Worm (Caenorhabditis elegans): Measurements from ENCODE around the gene ZK105.1.

ZK105.1 gene

ce11 chrV:7728003-7728678 is 14.3 kb downstream of the ZK105.1 start (continued):
- peak; percentile 19 for TF ChIP-seq T23F11.4 (GFP tag; optimal IDR thresholded peaks at IDR 0.05)
- no peak for TF ChIP-seq odd-2 (tag; optimal IDR thresholded peaks at IDR 0.05)
- TF ChIP-seq mec-3 (tag; optimal IDR thresholded peaks at IDR 0.05; ENCODE audit: borderline replicate concordance), result no peak
- peak; percentile 82 for TF ChIP-seq nfya-1 (tag; optimal IDR thresholded peaks at IDR 0.05)
- TF ChIP-seq K09A11.1 (tag; optimal IDR thresholded peaks at IDR 0.05; ENCODE audit: insufficient read depth), result no peak
- no peak for TF ChIP-seq sox-2 (GFP tag; IDR thresholded peaks at IDR 0.05)
- peak; percentile 53 for TF ChIP-seq rnt-1 (tag; optimal IDR thresholded peaks at IDR 0.05)
- TF ChIP-seq ceh-31 (tag; optimal IDR thresholded peaks at IDR 0.05), result peak; percentile 77
- peak; percentile 63 for TF ChIP-seq ceh-48 (tag; optimal IDR thresholded peaks at IDR 0.05)
- TF ChIP-seq unc-86 (tag; optimal IDR thresholded peaks at IDR 0.05), result no peak
- no peak for TF ChIP-seq Y22D7AL.16 (tag; optimal IDR thresholded peaks at IDR 0.05)
- TF ChIP-seq lin-11 (tag; optimal IDR thresholded peaks at IDR 0.05), result no peak
- peak; percentile 0 for TF ChIP-seq ceh-2 (tag; optimal IDR thresholded peaks at IDR 0.05)
- TF ChIP-seq dve-1 (tag; optimal IDR thresholded peaks at IDR 0.05), result peak; percentile 32
- TF ChIP-seq C38D4.7 (GFP tag; optimal IDR thresholded peaks at IDR 0.05), result no peak
- TF ChIP-seq eyg-1 (tag; optimal IDR thresholded peaks at IDR 0.05), result no peak

ce11 chrV:7728679-7729027 is 14.9 kb downstream of the ZK105.1 start, which contains the start of gene Y97E10C.1:
TSS of gene Y97E10C.1 (plus strand) at chrV:7728879.
- TF ChIP-seq ceh-14 (tag; optimal IDR thresholded peaks at IDR 0.05), result no peak
- no peak for TF ChIP-seq K09A11.1 (tag; optimal IDR thresholded peaks at IDR 0.05; ENCODE audit: insufficient read depth)
- no peak for TF ChIP-seq ceh-48 (tag; optimal IDR thresholded peaks at IDR 0.05)
- TF ChIP-seq pag-3 (tag; optimal IDR thresholded peaks at IDR 0.05; ENCODE audit: borderline replicate concordance), result no peak
- TF ChIP-seq C08G9.2 (tag; optimal IDR thresholded peaks at IDR 0.05), result no peak

ce11 chrV:7730488-7730887 is 16.7 kb downstream of the ZK105.1 start:
- TF ChIP-seq elt-2 (tag; optimal IDR thresholded peaks at IDR 0.05), result peak; percentile 5
- TF ChIP-seq unc-42 (tag; optimal IDR thresholded peaks at IDR 0.05), result no peak
- no peak for TF ChIP-seq elt-4 (tag; optimal IDR thresholded peaks at IDR 0.05)
- peak; percentile 3 for TF ChIP-seq nfya-1 (tag; optimal IDR thresholded peaks at IDR 0.05)
- TF ChIP-seq ceh-30 (tag; optimal IDR thresholded peaks at IDR 0.05), result no peak
- TF ChIP-seq F13H6.1 (tag; optimal IDR thresholded peaks at IDR 0.05), result no peak
- no peak for TF ChIP-seq C38D4.7 (GFP tag; optimal IDR thresholded peaks at IDR 0.05)
- TF ChIP-seq unc-55 (GFP tag; optimal IDR thresholded peaks at IDR 0.05), result no peak
- TF ChIP-seq K02D7.2 (tag; optimal IDR thresholded peaks at IDR 0.05), result peak; percentile 7
- no peak for TF ChIP-seq ref-2 (tag; optimal IDR thresholded peaks at IDR 0.05)
- TF ChIP-seq syd-9 (tag; optimal IDR thresholded peaks at IDR 0.05), result no peak
- TF ChIP-seq lin-11 (tag; optimal IDR thresholded peaks at IDR 0.05), result no peak
- no peak for TF ChIP-seq sdc-2 (tag; optimal IDR thresholded peaks at IDR 0.05)
- no peak for TF ChIP-seq sox-4 (tag; optimal IDR thresholded peaks at IDR 0.05)
- no peak for TF ChIP-seq fkh-10 (GFP tag; optimal IDR thresholded peaks at IDR 0.05)
- no peak for TF ChIP-seq pha-2 (tag; optimal IDR thresholded peaks at IDR 0.05)
- TF ChIP-seq dve-1 (tag; optimal IDR thresholded peaks at IDR 0.05), result peak; percentile 15
- TF ChIP-seq fax-1 (tag; optimal IDR thresholded peaks at IDR 0.05), result no peak
- no peak for TF ChIP-seq fkh-6 (tag; optimal IDR thresholded peaks at IDR 0.05)
- TF ChIP-seq mec-3 (tag; optimal IDR thresholded peaks at IDR 0.05; ENCODE audit: borderline replicate concordance), result no peak
- no peak for TF ChIP-seq ztf-16 (tag; optimal IDR thresholded peaks at IDR 0.05)
- no peak for TF ChIP-seq pha-4 (tag; optimal IDR thresholded peaks at IDR 0.05)
- no peak for TF ChIP-seq ceh-24 (tag; optimal IDR thresholded peaks at IDR 0.05)
- no peak for TF ChIP-seq ceh-14 (tag; optimal IDR thresholded peaks at IDR 0.05)
- no peak for TF ChIP-seq hlh-15 (tag; optimal IDR thresholded peaks at IDR 0.05)
- no peak for TF ChIP-seq pros-1 (tag; optimal IDR thresholded peaks at IDR 0.05)
- no peak for TF ChIP-seq eyg-1 (tag; optimal IDR thresholded peaks at IDR 0.05)
- no peak for TF ChIP-seq ceh-19 (GFP tag; optimal IDR thresholded peaks at IDR 0.05)
- no peak for TF ChIP-seq unc-86 (tag; optimal IDR thresholded peaks at IDR 0.05)
- TF ChIP-seq che-1 (tag; optimal IDR thresholded peaks at IDR 0.05), result no peak
- peak; percentile 8 for TF ChIP-seq T23F11.4 (GFP tag; optimal IDR thresholded peaks at IDR 0.05)
- no peak for TF ChIP-seq hlh-8 (tag; optimal IDR thresholded peaks at IDR 0.05)
